Fruit fly (Drosophila melanogaster) whole organism, embryonic: ENCODE results near the gene Ugt37A2.

ENCODE experiments used
- Abd-B ChIP-seq: fragments of 200-800 bp; sonication (Bioruptor generic); optimal IDR thresholded peaks from 2 replicates; lab custom pipeline; 2018; ENCODE audit warnings: missing biosample characterization, mild to moderate bottlenecking, missing genetic modification characterization, moderate library complexity
- Bgb ChIP-seq: fragments of 200-800 bp; sonication (Bioruptor generic); IDR thresholded peaks from 2 replicates; pipeline ENCODE4 v1.3.6; 2022; ENCODE audit warnings: missing biosample characterization, missing genetic modification characterization; ENCODE audit not compliant: partially characterized antibody
- CG10274 ChIP-seq: fragments of 200-800 bp; sonication (Bioruptor generic); optimal IDR thresholded peaks from 3 replicates; lab custom pipeline; 2017; ENCODE audit warnings: missing biosample characterization, mild to moderate bottlenecking, missing genetic modification characterization
- CG11398 ChIP-seq: fragments of 200-800 bp; sonication (Bioruptor generic); optimal IDR thresholded peaks from 2 replicates; lab custom pipeline; 2016; ENCODE audit warnings: missing biosample characterization, missing genetic modification characterization
- CG12071 ChIP-seq: fragments of 200-800 bp; sonication (Bioruptor generic); optimal IDR thresholded peaks from 3 replicates; lab custom pipeline; 2018; ENCODE audit warnings: missing biosample characterization, mild to moderate bottlenecking, missing genetic modification characterization
- CG13287 ChIP-seq: fragments of 200-800 bp; sonication (Bioruptor generic); IDR thresholded peaks from 2 replicates; pipeline ENCODE4 v1.3.6; 2022; ENCODE audit warnings: missing biosample characterization, missing genetic modification characterization; ENCODE audit not compliant: partially characterized antibody
- CG13296 ChIP-seq: fragments of 200-800 bp; sonication (Bioruptor generic); optimal IDR thresholded peaks from 3 replicates; lab custom pipeline; 2018; ENCODE audit warnings: missing biosample characterization, mild to moderate bottlenecking, missing genetic modification characterization
- CG13424 ChIP-seq: fragments of 200-800 bp; sonication (Bioruptor generic); optimal IDR thresholded peaks from 2 replicates; lab custom pipeline; 2019; ENCODE audit warnings: missing biosample characterization, mild to moderate bottlenecking, missing genetic modification characterization, moderate library complexity
- CG14050 ChIP-seq: fragments of 200-800 bp; sonication (Bioruptor generic); IDR thresholded peaks from 3 replicates; pipeline ENCODE4 v1.3.6; 2022; ENCODE audit warnings: missing biosample characterization, missing genetic modification characterization
- CG1647 ChIP-seq: fragments of 200-800 bp; sonication (Bioruptor generic); optimal IDR thresholded peaks from 3 replicates; lab custom pipeline; 2016; ENCODE audit warnings: missing biosample characterization, missing genetic modification characterization
- CG1792 ChIP-seq: fragments of 200-800 bp; sonication (Bioruptor generic); optimal IDR thresholded peaks from 2 replicates; lab custom pipeline; 2016; ENCODE audit warnings: missing biosample characterization, missing genetic modification characterization
- CG32767 ChIP-seq: fragments of 200-800 bp; sonication (Bioruptor generic); IDR thresholded peaks from 2 replicates; pipeline ENCODE4 v1.3.6; 2022; ENCODE audit warnings: missing biosample characterization, missing genetic modification characterization
- CG33557 ChIP-seq: fragments of 200-800 bp; sonication (Bioruptor generic); optimal IDR thresholded peaks from 2 replicates; lab custom pipeline; 2019; ENCODE audit warnings: missing biosample characterization, mild to moderate bottlenecking, missing genetic modification characterization, moderate library complexity
- CG3407 ChIP-seq: fragments of 200-800 bp; sonication (Bioruptor generic); optimal IDR thresholded peaks from 2 replicates; lab custom pipeline; 2018; ENCODE audit warnings: missing biosample characterization, mild to moderate bottlenecking, missing genetic modification characterization
- CG4617 ChIP-seq: fragments of 200-800 bp; sonication (Bioruptor generic); optimal IDR thresholded peaks from 3 replicates; lab custom pipeline; 2016; ENCODE audit warnings: missing biosample characterization, missing genetic modification characterization, borderline replicate concordance
- CG7745 ChIP-seq: fragments of 200-800 bp; sonication (Bioruptor generic); optimal IDR thresholded peaks from 2 replicates; lab custom pipeline; 2018; ENCODE audit warnings: missing biosample characterization, mild to moderate bottlenecking, missing genetic modification characterization, moderate library complexity
- CG7928 ChIP-seq: fragments of 200-800 bp; sonication (Bioruptor generic); optimal IDR thresholded peaks from 2 replicates; lab custom pipeline; 2017; ENCODE audit warnings: missing biosample characterization, mild to moderate bottlenecking, missing genetic modification characterization
- CG9215 ChIP-seq: fragments of 200-800 bp; sonication (Bioruptor generic); IDR thresholded peaks from 2 replicates; pipeline ENCODE4 v1.3.6; 2022; ENCODE audit warnings: missing biosample characterization, missing genetic modification characterization
- Dad ChIP-seq: fragments of 200-800 bp; sonication (Bioruptor generic); optimal IDR thresholded peaks from 3 replicates; lab custom pipeline; 2016; ENCODE audit warnings: missing biosample characterization, missing genetic modification characterization
- Deaf1 ChIP-seq: fragments of 200-800 bp; optimal IDR thresholded peaks from 3 replicates; lab custom pipeline; 2019; ENCODE audit warnings: missing biosample characterization, mild to moderate bottlenecking, missing genetic modification characterization, moderate library complexity
- E2f2 ChIP-seq: fragments of 200-800 bp; sonication (Bioruptor generic); IDR thresholded peaks from 2 replicates; pipeline ENCODE4 v1.3.6; 2022; ENCODE audit warnings: missing biosample characterization, missing genetic modification characterization
- Fer3 ChIP-seq: fragments of 200-800 bp; sonication (Bioruptor generic); optimal IDR thresholded peaks from 2 replicates; lab custom pipeline; 2018; ENCODE audit warnings: missing biosample characterization, mild to moderate bottlenecking, missing genetic modification characterization, moderate library complexity
- GATAe ChIP-seq: fragments of 200-800 bp; sonication (Bioruptor generic); conservative IDR thresholded peaks from 2 replicates; pipeline ENCODE4 v1.3.6; 2022; ENCODE audit warnings: missing biosample characterization, missing genetic modification characterization
- Gsc ChIP-seq: fragments of 200-800 bp; sonication (Bioruptor generic); IDR thresholded peaks from 2 replicates; pipeline ENCODE4 v1.3.6; 2022; ENCODE audit warnings: missing biosample characterization, missing genetic modification characterization
- Hsf ChIP-seq: fragments of 200-800 bp; sonication (Bioruptor generic); optimal IDR thresholded peaks from 3 replicates; lab custom pipeline; 2016; ENCODE audit warnings: missing biosample characterization, missing genetic modification characterization
- Lpt ChIP-seq: fragments of >200 bp; optimal IDR thresholded peaks from 2 replicates; lab custom pipeline; 2018; ENCODE audit warnings: missing biosample characterization, missing genetic modification characterization
- MBD-R2 ChIP-seq: fragments of 200-800 bp; sonication (Bioruptor generic); IDR thresholded peaks from 2 replicates; pipeline ENCODE4 v1.3.6; 2022; ENCODE audit warnings: missing biosample characterization, missing genetic modification characterization
- NK7.1 ChIP-seq: fragments of 200-800 bp; sonication (Bioruptor generic); optimal IDR thresholded peaks from 3 replicates; lab custom pipeline; 2016; ENCODE audit warnings: missing biosample characterization, missing genetic modification characterization
- Ravus ChIP-seq: fragments of 200-800 bp; sonication (Bioruptor generic); IDR thresholded peaks from 2 replicates; pipeline ENCODE4 v1.3.6; 2022; ENCODE audit warnings: missing biosample characterization, missing genetic modification characterization
- bowl ChIP-seq: fragments of 200-800 bp; sonication (Bioruptor generic); IDR thresholded peaks from 2 replicates; pipeline ENCODE4 v1.3.6; 2022; ENCODE audit warnings: missing biosample characterization, missing genetic modification characterization
- danr ChIP-seq: fragments of 200-800 bp; sonication (Bioruptor generic); IDR thresholded peaks from 2 replicates; pipeline ENCODE4 v1.3.6; 2022; ENCODE audit warnings: missing biosample characterization, missing genetic modification characterization
- dmrt99B ChIP-seq: fragments of 200-800 bp; sonication (Bioruptor generic); optimal IDR thresholded peaks from 2 replicates; lab custom pipeline; 2018; ENCODE audit warnings: missing biosample characterization, mild to moderate bottlenecking, missing genetic modification characterization, moderate library complexity
- emc ChIP-seq: fragments of 200-800 bp; sonication (Bioruptor generic); optimal IDR thresholded peaks from 2 replicates; lab custom pipeline; 2016; ENCODE audit warnings: missing biosample characterization, missing genetic modification characterization
- eve ChIP-seq, 2 experiments: fragments of >200 bp; optimal IDR thresholded peaks; 2 replicates each; lab custom pipeline; 2017; ENCODE audit warnings: missing biosample characterization in 2 of 2, missing genetic modification characterization in 2 of 2
- eyg ChIP-seq: fragments of 200-800 bp; sonication (Bioruptor generic); optimal IDR thresholded peaks from 3 replicates; lab custom pipeline; 2016; ENCODE audit warnings: missing biosample characterization, missing genetic modification characterization
- fd102C ChIP-seq: fragments of 200-800 bp; sonication (Bioruptor generic); optimal IDR thresholded peaks from 2 replicates; lab custom pipeline; 2018; ENCODE audit warnings: missing biosample characterization, mild to moderate bottlenecking, missing genetic modification characterization, moderate library complexity
- fd96Cb ChIP-seq: fragments of 200-800 bp; sonication (Bioruptor generic); optimal IDR thresholded peaks from 2 replicates; lab custom pipeline; 2018; ENCODE audit warnings: missing biosample characterization, mild to moderate bottlenecking, missing genetic modification characterization, moderate library complexity
- gce ChIP-seq: fragments of 200-800 bp; sonication (Bioruptor generic); IDR thresholded peaks from 3 replicates; pipeline ENCODE4 v1.3.6; 2022; ENCODE audit warnings: missing biosample characterization, missing genetic modification characterization
- insv ChIP-seq, 2 experiments: fragments of 200-800 bp; sonication (Bioruptor generic); optimal IDR thresholded peaks; 3 replicates each; lab custom pipeline; 2016 to 2018; ENCODE audit warnings: missing biosample characterization in 2 of 2, missing genetic modification characterization in 2 of 2
- inv ChIP-seq: fragments of 200-800 bp; sonication (Bioruptor generic); IDR thresholded peaks from 2 replicates; pipeline ENCODE4 v1.3.6; 2022; ENCODE audit warnings: missing biosample characterization, missing genetic modification characterization; ENCODE audit not compliant: partially characterized antibody
- kay ChIP-seq: fragments of 200-800 bp; sonication (Bioruptor generic); optimal IDR thresholded peaks from 2 replicates; lab custom pipeline; 2016; ENCODE audit warnings: missing biosample characterization, missing genetic modification characterization
- kni ChIP-seq: fragments of 200-800 bp; sonication (Bioruptor generic); optimal IDR thresholded peaks from 3 replicates; lab custom pipeline; 2017; ENCODE audit warnings: mild to moderate bottlenecking, missing biosample characterization, missing genetic modification reagents, missing genetic modification characterization
- otp ChIP-seq: fragments of 200-800 bp; sonication (Bioruptor generic); IDR thresholded peaks from 3 replicates; pipeline ENCODE4, ENCODE4 v1.3.6; 2022; ENCODE audit warnings: missing biosample characterization, missing genetic modification characterization
- pho ChIP-seq: fragments of 200-800 bp; sonication (Bioruptor generic); optimal IDR thresholded peaks from 2 replicates; lab custom pipeline; 2016; ENCODE audit warnings: missing biosample characterization, missing genetic modification characterization
- pnt ChIP-seq: fragments of 200-800 bp; sonication (Bioruptor generic); optimal IDR thresholded peaks from 3 replicates; lab custom pipeline; 2016; ENCODE audit warnings: missing biosample characterization, missing genetic modification characterization
- prd ChIP-seq, 3 experiments: fragments of >200 bp in 2 of 3; fragments of 200-800 bp in 1 of 3; sonication (Bioruptor generic) in 1 of 3; optimal IDR thresholded peaks in 2 of 3; IDR thresholded peaks in 1 of 3; 2 replicates in 2 of 3; 3 replicates in 1 of 3; pipeline versions ENCODE4 v1.3.6 to Lab custom; 2017 to 2022; ENCODE audit warnings: missing biosample characterization in 1 of 3, missing genetic modification characterization in 1 of 3
- sens ChIP-seq: fragments of 200-800 bp; sonication (Bioruptor generic); peaks from one replicate; lab custom pipeline; 2016; ENCODE audit warnings: missing biosample characterization, missing genetic modification characterization
- sima ChIP-seq: fragments of 200-800 bp; sonication (Bioruptor generic); optimal IDR thresholded peaks from 2 replicates; lab custom pipeline; 2016; ENCODE audit warnings: missing biosample characterization, missing genetic modification characterization
- trh ChIP-seq: fragments of 200-800 bp; sonication (Bioruptor generic); optimal IDR thresholded peaks from 2 replicates; lab custom pipeline; 2016; ENCODE audit warnings: missing biosample characterization, missing genetic modification characterization
- vvl ChIP-seq: fragments of 200-800 bp; sonication (Bioruptor generic); IDR thresholded peaks from 2 replicates; pipeline ENCODE4 v1.3.6; 2022; ENCODE audit warnings: missing biosample characterization, missing genetic modification characterization
- z ChIP-seq: fragments of 200-800 bp; sonication (Bioruptor generic); IDR thresholded peaks from 3 replicates; pipeline ENCODE4 v1.3.6; 2022; ENCODE audit warnings: missing biosample characterization, missing genetic modification characterization
- zen ChIP-seq: fragments of 200-800 bp; sonication (Bioruptor generic); optimal IDR thresholded peaks from 3 replicates; lab custom pipeline; 2018; ENCODE audit warnings: missing biosample characterization, mild to moderate bottlenecking, missing genetic modification characterization, moderate library complexity

The Ugt37A2 gene

DNA sequence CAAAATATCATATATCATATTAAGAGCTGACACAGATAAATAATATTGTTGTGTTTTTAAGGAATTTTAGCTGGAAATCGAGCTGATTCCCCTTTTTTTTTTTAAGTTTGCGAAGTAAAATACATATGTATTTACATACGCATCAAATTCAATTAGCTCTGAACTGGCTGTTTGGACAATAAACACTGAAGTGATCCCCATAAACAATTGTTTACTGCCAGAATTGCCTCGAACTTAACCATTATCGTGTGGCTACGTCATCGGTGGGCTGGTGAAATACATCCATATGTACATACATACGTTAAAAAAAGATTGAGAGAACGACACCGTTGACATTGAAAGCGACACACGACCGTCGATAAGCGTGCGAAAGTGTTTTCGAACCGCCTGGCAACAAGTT lies 23.2 kb upstream of the Ugt37A2 start (continued):
- peak; percentile 40 for TF ChIP-seq Fer3 (tag; lab: Kevin White, UChicago)
- no peak for TF ChIP-seq pnt (GFP tag; lab: Kevin White, UChicago)
- TF ChIP-seq Ravus: no peak
- no peak for TF ChIP-seq dmrt99B (tag; lab: Kevin White, UChicago)
- TF ChIP-seq zen (tag; lab: Kevin White, UChicago): no peak
- TF ChIP-seq Gsc: no peak
- no peak for TF ChIP-seq inv (GFP tag; lab: Robert Waterston, UW)
- no peak for TF ChIP-seq otp (GFP tag; lab: Robert Waterston, UW)
- TF ChIP-seq kay (GFP tag; lab: Kevin White, UChicago): no peak
- no peak for TF ChIP-seq NK7.1 (GFP tag; lab: Kevin White, UChicago)
- TF ChIP-seq CG1647 (GFP tag; lab: Kevin White, UChicago): no peak
- no peak for TF ChIP-seq CG1792 (GFP tag; lab: Kevin White, UChicago)
- no peak for TF ChIP-seq pho (GFP tag; lab: Kevin White, UChicago)
- TF ChIP-seq vvl (GFP tag; lab: Robert Waterston, UW): no peak
- TF ChIP-seq CG10274: no peak
- no peak for TF ChIP-seq CG11398 (GFP tag; lab: Kevin White, UChicago)
- no peak for TF ChIP-seq CG13287
- TF ChIP-seq gce: no peak
- no peak for TF ChIP-seq CG3407 (GFP tag; lab: Kevin White, UChicago)
- TF ChIP-seq CG32767 (GFP tag; lab: Robert Waterston, UW): no peak
- TF ChIP-seq CG13424: no peak
- TF ChIP-seq danr (GFP tag; lab: Robert Waterston, UW): no peak
- TF ChIP-seq CG33557 (GFP tag; lab: Kevin White, UChicago): no peak
- no peak for TF ChIP-seq GATAe (GFP tag; lab: Robert Waterston, UW)
- TF ChIP-seq Bgb (GFP tag; lab: Robert Waterston, UW): no peak
- TF ChIP-seq eve (GFP tag; optimal IDR thresholded peaks at IDR 0.05; lab: Kevin White, UChicago): no peak
- no peak for TF ChIP-seq sima (GFP tag; lab: Kevin White, UChicago)
- TF ChIP-seq Deaf1 (tag; lab: Kevin White, UChicago): no peak
- no peak for TF ChIP-seq CG4617 (GFP tag; lab: Kevin White, UChicago)
- TF ChIP-seq Hsf (GFP tag; lab: Kevin White, UChicago): no peak
- no peak for TF ChIP-seq prd (optimal IDR thresholded peaks at IDR 0.05; lab: Kevin White, UChicago)
- no peak for TF ChIP-seq prd (GFP tag; IDR thresholded peaks at IDR 0.05; lab: Robert Waterston, UW)
- no peak for TF ChIP-seq trh (GFP tag; lab: Kevin White, UChicago)
- no peak for TF ChIP-seq CG14050
- no peak for TF ChIP-seq Abd-B (GFP tag; lab: Kevin White, UChicago)
- no peak for TF ChIP-seq E2f2 (GFP tag; lab: Robert Waterston, UW)
- TF ChIP-seq eyg (GFP tag; lab: Kevin White, UChicago): no peak
- TF ChIP-seq kni (GFP tag; lab: Kevin White, UChicago): no peak
- TF ChIP-seq CG13296 (GFP tag; lab: Kevin White, UChicago): peak; percentile 74
- TF ChIP-seq fd102C (GFP tag; lab: Kevin White, UChicago): no peak
- TF ChIP-seq CG7745 (tag; lab: Kevin White, UChicago): no peak
- TF ChIP-seq CG9215 (GFP tag; lab: Robert Waterston, UW): no peak
- no peak for TF ChIP-seq Lpt (GFP tag; lab: Kevin White, UChicago)
- no peak for TF ChIP-seq z (GFP tag; lab: Robert Waterston, UW)
- no peak for TF ChIP-seq MBD-R2
- TF ChIP-seq CG12071: peak; percentile 54
- no peak for TF ChIP-seq bowl (GFP tag; lab: Robert Waterston, UW)
- no peak for TF ChIP-seq CG7928
- TF ChIP-seq Dad (GFP tag; lab: Kevin White, UChicago): no peak
- TF ChIP-seq insv (GFP tag; optimal IDR thresholded peaks at IDR 0.05; lab: Kevin White, UChicago): no peak
- TF ChIP-seq sens (GFP tag; lab: Kevin White, UChicago): peak; percentile 47
- no peak for TF ChIP-seq emc (GFP tag; lab: Kevin White, UChicago)
- TF ChIP-seq fd96Cb (tag; lab: Kevin White, UChicago): no peak
